Fruit fly (Drosophila melanogaster) whole organism, prepupa: ENCODE results near the gene CG4743.

Source experiments
- Blimp-1 ChIP-seq: fragments of 200-800 bp; sonication (Bioruptor generic); optimal IDR thresholded peaks from 3 replicates; lab custom pipeline; 2017; ENCODE audit warnings: missing biosample characterization, missing genetic modification characterization, mild to moderate bottlenecking, moderate library complexity, missing genetic modification reagents
- CG11902 ChIP-seq: fragments of 200-800 bp; sonication (Bioruptor generic); optimal IDR thresholded peaks from 3 replicates; lab custom pipeline; 2016; ENCODE audit warnings: missing biosample characterization, missing genetic modification characterization
- CG16779 ChIP-seq: fragments of 200-800 bp; sonication (Bioruptor generic); optimal IDR thresholded peaks from 3 replicates; lab custom pipeline; 2017; ENCODE audit warnings: missing biosample characterization, mild to moderate bottlenecking, missing genetic modification characterization
- CG3032 ChIP-seq: fragments of 200-800 bp; optimal IDR thresholded peaks from 2 replicates; lab custom pipeline; 2019; ENCODE audit warnings: missing biosample characterization, mild to moderate bottlenecking, missing genetic modification characterization, moderate library complexity
- CG31627 ChIP-seq: fragments of 200-800 bp; sonication (Bioruptor generic); optimal IDR thresholded peaks from 3 replicates; lab custom pipeline; 2016; ENCODE audit warnings: missing biosample characterization, missing genetic modification characterization
- CG6792 ChIP-seq: fragments of 200-800 bp; sonication (Bioruptor generic); optimal IDR thresholded peaks from 3 replicates; lab custom pipeline; 2016; ENCODE audit warnings: missing biosample characterization, missing genetic modification characterization
- Eip78C ChIP-seq: fragments of 200-800 bp; sonication (Bioruptor generic); peaks from one replicate; lab custom pipeline; 2016; ENCODE audit warnings: missing biosample characterization, missing genetic modification characterization
- Hr39 ChIP-seq: fragments of 200-800 bp; sonication (Bioruptor generic); optimal IDR thresholded peaks from 2 replicates; lab custom pipeline; 2016; ENCODE audit warnings: missing biosample characterization, missing genetic modification characterization
- Lpt ChIP-seq: fragments of 200-800 bp; sonication (Bioruptor generic); optimal IDR thresholded peaks from 3 replicates; lab custom pipeline; 2016; ENCODE audit warnings: missing biosample characterization, missing genetic modification characterization
- fd59A ChIP-seq: fragments of 200-800 bp; sonication (Bioruptor generic); optimal IDR thresholded peaks from 2 replicates; lab custom pipeline; 2017; ENCODE audit warnings: missing biosample characterization, mild to moderate bottlenecking, missing genetic modification characterization, missing genetic modification reagents
- pdm3 ChIP-seq: fragments of 200-800 bp; sonication (Bioruptor generic); optimal IDR thresholded peaks from 3 replicates; lab custom pipeline; 2016; ENCODE audit warnings: missing biosample characterization, missing genetic modification characterization

DNA sequence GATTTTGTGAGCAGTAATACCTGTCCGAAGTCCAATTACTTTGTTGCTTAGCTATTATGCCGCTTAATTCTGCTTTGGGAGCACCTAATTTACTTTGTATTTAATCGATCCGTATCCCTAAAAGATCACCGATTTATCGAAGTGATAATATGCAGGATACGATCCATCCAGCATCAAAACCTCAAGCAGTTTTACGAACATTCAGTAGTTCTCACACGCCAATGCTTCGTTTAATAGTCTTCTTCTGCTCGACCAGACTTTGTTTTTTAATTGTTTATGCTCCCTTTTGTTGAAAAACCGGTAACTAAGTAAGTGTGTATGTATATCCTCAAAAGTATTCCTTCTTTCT is 32.1 kb downstream of the CG4743 start:
- TF ChIP-seq pdm3: no peak
- no peak for TF ChIP-seq fd59A (GFP tag; lab: Kevin White, UChicago)
- no peak for TF ChIP-seq Lpt (GFP tag; lab: Kevin White, UChicago)
- TF ChIP-seq Eip78C (GFP tag; lab: Kevin White, UChicago): no peak
- TF ChIP-seq CG6792 (GFP tag; lab: Kevin White, UChicago): no peak
- no peak for TF ChIP-seq Blimp-1 (GFP tag; lab: Kevin White, UChicago)
- TF ChIP-seq CG3032 (tag; lab: Kevin White, UChicago): no peak
- no peak for TF ChIP-seq CG16779 (tag; lab: Kevin White, UChicago)
- no peak for TF ChIP-seq Hr39
- TF ChIP-seq CG11902: no peak
- TF ChIP-seq CG31627: no peak
